Worm (Caenorhabditis elegans) whole organism, mixed stage, embryonic: ENCODE data around the gene sre-31.

Experiments used
- M03D4.4 ChIP-seq: sonication (generic microtip); optimal IDR thresholded peaks from 2 replicates; lab custom pipeline; 2017; ENCODE audit warnings: mild to moderate bottlenecking, missing genetic modification characterization, missing compliant biosample characterization
- bed-3 ChIP-seq: fragments of 200-800 bp; sonication (Bioruptor generic); optimal IDR thresholded peaks from 3 replicates; lab custom pipeline; 2018; ENCODE audit warnings: mild to moderate bottlenecking, missing genetic modification characterization, moderate library complexity, missing compliant biosample characterization
- blmp-1 ChIP-seq: fragments of 150-350 bp; optimal IDR thresholded peaks from 2 replicates; lab custom pipeline; 2014; ENCODE audit warnings: missing biosample characterization, missing genetic modification characterization
- ceh-39 ChIP-seq: fragments of 150-350 bp; optimal IDR thresholded peaks from 2 replicates; lab custom pipeline; 2014; ENCODE audit warnings: missing biosample characterization, missing genetic modification characterization
- ceh-43 ChIP-seq: fragments of 200-800 bp; sonication (Bioruptor generic); optimal IDR thresholded peaks from 2 replicates; lab custom pipeline; 2018; ENCODE audit warnings: mild to moderate bottlenecking, missing genetic modification characterization, moderate library complexity, missing compliant biosample characterization
- ceh-83 ChIP-seq: fragments of 200-800 bp; sonication (Bioruptor generic); optimal IDR thresholded peaks from 2 replicates; lab custom pipeline; 2018; ENCODE audit warnings: mild to moderate bottlenecking, missing genetic modification characterization, missing compliant biosample characterization
- ces-1 ChIP-seq: fragments of 150-350 bp; optimal IDR thresholded peaks from 2 replicates; lab custom pipeline; 2014; ENCODE audit warnings: missing biosample characterization, missing genetic modification reagents, missing genetic modification characterization
- cnd-1 ChIP-seq: fragments of 200-800 bp; sonication (Bioruptor generic); optimal IDR thresholded peaks from 2 replicates; lab custom pipeline; 2018; ENCODE audit warnings: mild to moderate bottlenecking, missing genetic modification characterization, missing compliant biosample characterization
- drap-1 ChIP-seq: fragments of 200-800 bp; sonication (Bioruptor generic); optimal IDR thresholded peaks from 3 replicates; lab custom pipeline; 2018; ENCODE audit warnings: mild to moderate bottlenecking, missing genetic modification characterization, missing compliant biosample characterization
- elt-1 ChIP-seq: sonication (generic microtip); optimal IDR thresholded peaks from 2 replicates; lab custom pipeline; 2017; ENCODE audit warnings: missing genetic modification characterization, mild to moderate bottlenecking, missing compliant biosample characterization, antibody characterized with exemption, moderate library complexity, borderline replicate concordance; ENCODE audit not compliant: insufficient read depth
- elt-3 ChIP-seq: fragments of 150-350 bp; optimal IDR thresholded peaks from 2 replicates; lab custom pipeline; 2014; ENCODE audit warnings: missing biosample characterization, missing genetic modification characterization
- flh-1 ChIP-seq: fragments of 200-800 bp; sonication (Bioruptor generic); optimal IDR thresholded peaks from 2 replicates; lab custom pipeline; 2018; ENCODE audit warnings: mild to moderate bottlenecking, missing genetic modification characterization, moderate library complexity, missing compliant biosample characterization
- ham-2 ChIP-seq: fragments of 200-800 bp; sonication (Bioruptor generic); optimal IDR thresholded peaks from 2 replicates; lab custom pipeline; 2018; ENCODE audit warnings: mild to moderate bottlenecking, missing genetic modification characterization, missing compliant biosample characterization
- hlh-1 ChIP-seq: fragments of 150-350 bp; optimal IDR thresholded peaks from 2 replicates; lab custom pipeline; 2014; ENCODE audit warnings: missing biosample characterization, missing genetic modification reagents, missing genetic modification characterization
- lin-13 ChIP-seq: fragments of 150-350 bp; optimal IDR thresholded peaks from 2 replicates; lab custom pipeline; 2014; ENCODE audit warnings: missing biosample characterization, missing genetic modification characterization
- lin-32 ChIP-seq: fragments of 200-800 bp; sonication (Bioruptor generic); optimal IDR thresholded peaks from 2 replicates; lab custom pipeline; 2018; ENCODE audit warnings: mild to moderate bottlenecking, missing genetic modification characterization, missing compliant biosample characterization
- mab-5 ChIP-seq: fragments of 150-350 bp; optimal IDR thresholded peaks from 2 replicates; lab custom pipeline; 2014; ENCODE audit warnings: missing biosample characterization, missing genetic modification characterization
- mep-1 ChIP-seq: fragments of 150-350 bp; optimal IDR thresholded peaks from 2 replicates; lab custom pipeline; 2017; ENCODE audit warnings: missing biosample characterization, missing genetic modification reagents, missing genetic modification characterization, inconsistent platforms
- mls-2 ChIP-seq: sonication (generic microtip); optimal IDR thresholded peaks from 2 replicates; lab custom pipeline; 2016; ENCODE audit warnings: mild to moderate bottlenecking, missing genetic modification characterization, moderate library complexity, missing compliant biosample characterization
- nhr-2 ChIP-seq: fragments of 150-350 bp; optimal IDR thresholded peaks from 2 replicates; lab custom pipeline; 2014; ENCODE audit warnings: missing biosample characterization, missing genetic modification characterization
- nhr-237 ChIP-seq: fragments of 150-350 bp; optimal IDR thresholded peaks from 2 replicates; lab custom pipeline; 2014; ENCODE audit warnings: missing biosample characterization, missing genetic modification characterization
- nhr-28 ChIP-seq: fragments of 150-350 bp; optimal IDR thresholded peaks from 2 replicates; lab custom pipeline; 2014; ENCODE audit warnings: missing biosample characterization, missing genetic modification characterization
- nhr-76 ChIP-seq: sonication (generic microtip); optimal IDR thresholded peaks from 2 replicates; lab custom pipeline; 2017; ENCODE audit warnings: missing biosample characterization, missing genetic modification characterization
- pha-4 ChIP-seq: fragments of 150-350 bp; optimal IDR thresholded peaks from 2 replicates; lab custom pipeline; 2018; ENCODE audit warnings: missing biosample characterization, missing genetic modification reagents, missing genetic modification characterization
- sem-2 ChIP-seq: fragments of 200-800 bp; sonication (Bioruptor generic); optimal IDR thresholded peaks from 2 replicates; lab custom pipeline; 2018; ENCODE audit warnings: mild to moderate bottlenecking, missing genetic modification characterization, missing compliant biosample characterization
- snpc-4 ChIP-seq: fragments of 150-350 bp; optimal IDR thresholded peaks from 2 replicates; lab custom pipeline; 2014; ENCODE audit warnings: missing biosample characterization, missing genetic modification characterization
- sptf-1 ChIP-seq: sonication (generic microtip); optimal IDR thresholded peaks from 2 replicates; lab custom pipeline; 2017; ENCODE audit warnings: mild to moderate bottlenecking, missing genetic modification characterization, moderate library complexity, missing compliant biosample characterization
- tbx-8 ChIP-seq: fragments of 200-800 bp; sonication (Bioruptor generic); optimal IDR thresholded peaks from 2 replicates; lab custom pipeline; 2018; ENCODE audit warnings: mild to moderate bottlenecking, missing genetic modification characterization, moderate library complexity, missing compliant biosample characterization
- unc-120 ChIP-seq: sonication (generic microtip); optimal IDR thresholded peaks from 2 replicates; lab custom pipeline; 2017; ENCODE audit warnings: missing genetic modification characterization, missing compliant biosample characterization; ENCODE audit not compliant: poor library complexity, severe bottlenecking
- unc-39 ChIP-seq: fragments of 150-350 bp; optimal IDR thresholded peaks from 2 replicates; lab custom pipeline; 2014; ENCODE audit warnings: missing biosample characterization, missing genetic modification characterization
- unc-62 ChIP-seq: fragments of 150-350 bp; optimal IDR thresholded peaks from 2 replicates; lab custom pipeline; 2014; ENCODE audit warnings: missing biosample characterization, missing genetic modification reagents, missing genetic modification characterization
- ztf-11 ChIP-seq: fragments of 150-350 bp; optimal IDR thresholded peaks from 2 replicates; lab custom pipeline; 2014; ENCODE audit warnings: missing biosample characterization, missing genetic modification characterization

The sre-31 gene

DNA sequence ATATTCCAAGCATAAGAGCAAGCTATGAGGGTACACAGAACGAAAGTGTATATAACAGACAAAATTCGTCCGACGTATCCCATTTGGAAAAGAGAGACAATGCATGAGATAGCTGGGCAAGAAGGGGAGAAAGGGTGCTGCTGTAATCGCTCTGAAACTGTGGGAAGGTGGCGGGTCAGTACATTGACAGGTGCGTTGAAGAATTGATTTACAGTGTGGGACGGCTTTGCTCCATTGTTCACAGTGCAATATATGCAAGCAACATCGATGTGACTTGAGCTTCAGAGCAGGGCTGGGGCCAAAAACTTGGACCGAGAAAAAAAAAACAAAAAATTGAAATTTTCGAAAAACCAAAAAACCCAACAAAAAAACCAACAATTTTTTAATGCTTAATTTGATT lies 1.5 kb upstream of the sre-31 start, which contains the start of gene F57G9.3:
Gene F57G9.3 (minus strand): TSS at position 101 of the 400 bp plus-strand sequence.
- TF ChIP-seq ces-1 (no peak), nhr-28 (tag; lab: Kevin White, UChicago) (no peak), M03D4.4 (tag; lab: Kevin White, UChicago) (no peak), unc-120 (tag; lab: Kevin White, UChicago) (no peak), snpc-4 (tag; lab: Kevin White, UChicago) (no peak), nhr-2 (tag; lab: Kevin White, UChicago) (no peak), cnd-1 (tag; lab: Kevin White, UChicago) (no peak), ceh-39 (tag; lab: Kevin White, UChicago) (no peak), mls-2 (tag; lab: Kevin White, UChicago) (no peak), ham-2 (GFP tag; lab: Kevin White, UChicago) (no peak), elt-3 (no peak), sptf-1 (tag; lab: Kevin White, UChicago) (no peak), mab-5 (no peak), tbx-8 (no peak), bed-3 (GFP tag; lab: Kevin White, UChicago) (no peak), nhr-237 (tag; lab: Kevin White, UChicago) (no peak)

DNA sequence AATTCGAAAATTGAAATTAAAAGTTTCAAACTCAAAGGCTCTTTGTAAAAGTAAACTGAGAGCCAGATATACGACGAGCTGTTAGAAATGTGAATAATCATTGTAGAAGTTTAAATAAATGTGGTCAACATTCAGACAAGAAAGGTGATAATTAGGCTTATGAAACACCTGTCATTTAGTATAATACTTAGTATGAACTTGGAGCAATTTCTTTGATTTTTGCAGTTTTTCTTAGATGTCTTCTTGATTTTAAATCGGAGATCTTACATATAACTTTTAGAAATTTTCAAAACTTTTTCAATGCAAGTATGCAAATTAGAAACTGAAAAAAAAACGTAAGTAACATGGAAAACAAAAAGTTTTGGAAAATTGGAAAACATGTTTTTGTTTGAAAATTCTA lies 2.2 kb downstream of the sre-31 start, which contains the start of gene sre-30:
Gene sre-30 (minus strand): TSS at position 101 of the 400 bp plus-strand sequence.
- TF ChIP-seq hlh-1 (tag; lab: Kevin White, UChicago) (no peak), ztf-11 (no peak), mab-5 (no peak), M03D4.4 (tag; lab: Kevin White, UChicago) (no peak), sptf-1 (tag; lab: Kevin White, UChicago) (no peak), lin-13 (no peak), unc-62 (GFP tag; lab: Kevin White, UChicago) (no peak), pha-4 (tag; lab: Kevin White, UChicago) (no peak), flh-1 (GFP tag; lab: Kevin White, UChicago) (no peak), drap-1 (GFP tag; lab: Kevin White, UChicago) (no peak), nhr-2 (tag; lab: Kevin White, UChicago) (no peak)

DNA sequence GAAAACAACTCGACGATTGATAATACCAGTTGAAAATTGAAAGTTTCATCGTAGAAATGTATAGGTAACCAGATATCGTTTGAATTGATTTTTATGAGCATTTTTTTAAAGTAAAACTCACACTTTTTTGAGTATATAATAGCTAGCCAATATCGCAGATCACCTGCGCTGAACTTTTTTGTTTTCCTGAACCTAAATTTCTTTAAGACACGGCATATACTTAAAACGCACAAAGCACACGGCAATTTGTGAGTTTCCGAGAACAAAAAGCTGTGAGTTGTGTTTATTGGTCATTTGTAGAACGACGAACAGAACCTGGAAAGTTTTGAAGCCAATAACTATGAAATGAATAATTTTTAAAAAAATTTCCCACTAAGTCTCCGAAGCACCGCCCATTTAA lies 6.8 kb downstream of the sre-31 start, which contains the start of gene sre-29:
Gene sre-29 (minus strand): TSS at position 101 of the 400 bp plus-strand sequence.
- no peak for TF ChIP-seq ceh-43 (GFP tag; lab: Kevin White, UChicago)
- TF ChIP-seq mep-1 (tag; lab: Kevin White, UChicago), result no peak
- no peak for TF ChIP-seq sem-2
- TF ChIP-seq tbx-8, result no peak
- no peak for TF ChIP-seq lin-13
- no peak for TF ChIP-seq elt-1
- no peak for TF ChIP-seq nhr-237 (tag; lab: Kevin White, UChicago)
- TF ChIP-seq pha-4 (tag; lab: Kevin White, UChicago), result no peak
- no peak for TF ChIP-seq unc-62 (GFP tag; lab: Kevin White, UChicago)
- no peak for TF ChIP-seq ceh-39 (tag; lab: Kevin White, UChicago)
- no peak for TF ChIP-seq mab-5
- TF ChIP-seq lin-32 (GFP tag; lab: Kevin White, UChicago), result no peak
- TF ChIP-seq drap-1 (GFP tag; lab: Kevin White, UChicago), result no peak
- no peak for TF ChIP-seq ham-2 (GFP tag; lab: Kevin White, UChicago)
- no peak for TF ChIP-seq snpc-4 (tag; lab: Kevin White, UChicago)

DNA sequence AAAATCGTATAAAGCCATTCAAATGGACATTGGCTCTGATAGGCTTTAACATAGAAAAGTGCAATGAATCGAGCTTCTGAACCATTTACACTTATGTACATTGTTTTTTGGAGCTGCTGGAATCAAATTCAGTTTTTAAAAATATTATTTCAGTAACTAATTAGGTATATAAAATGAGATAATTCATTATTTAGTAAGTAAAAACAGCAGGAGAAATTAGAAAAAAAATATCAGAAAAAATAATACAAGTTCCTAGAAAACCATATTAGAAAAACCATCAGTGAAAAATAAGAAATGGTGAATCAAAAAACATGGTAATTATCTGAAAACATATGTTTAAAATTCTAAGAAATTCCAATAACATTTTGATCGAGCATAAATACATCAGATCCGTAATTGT lies 11.0 kb downstream of the sre-31 start, which contains the start of gene F57G9.7:
Gene F57G9.7 (minus strand): TSS at position 101 of the 400 bp plus-strand sequence.
- TF ChIP-seq pha-4 (tag; lab: Kevin White, UChicago) (no peak), flh-1 (GFP tag; lab: Kevin White, UChicago) (no peak), hlh-1 (tag; lab: Kevin White, UChicago) (no peak), nhr-237 (tag; lab: Kevin White, UChicago) (no peak), ceh-83 (GFP tag; lab: Kevin White, UChicago) (no peak), lin-32 (GFP tag; lab: Kevin White, UChicago) (no peak), unc-62 (GFP tag; lab: Kevin White, UChicago) (no peak)
- TF ChIP-seq, all 35 proteins: peak for 0

DNA sequence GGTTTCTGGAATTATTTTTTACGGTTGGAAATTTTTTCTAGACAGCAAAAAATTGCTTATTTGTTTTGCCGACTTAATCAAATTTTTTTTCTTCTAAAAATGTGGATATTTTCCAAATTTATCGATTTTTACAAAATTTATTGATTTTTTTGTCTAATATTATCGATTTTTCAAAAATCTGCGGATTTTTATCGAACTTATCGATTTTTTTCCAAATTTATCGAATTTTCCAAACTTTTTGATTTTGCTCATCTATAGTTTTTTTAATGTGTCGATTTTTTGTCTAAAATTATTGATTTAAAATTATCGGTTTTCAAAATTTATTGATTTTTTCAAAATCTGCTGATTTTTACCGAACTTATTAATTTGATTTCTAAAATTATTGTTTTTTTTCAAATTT lies 14.5 kb downstream of the sre-31 start:
- no peak for TF ChIP-seq ceh-83 (GFP tag; lab: Kevin White, UChicago)
- TF ChIP-seq mab-5, result no peak
- TF ChIP-seq sem-2, result no peak
- TF ChIP-seq nhr-2 (tag; lab: Kevin White, UChicago), result no peak
- TF ChIP-seq drap-1 (GFP tag; lab: Kevin White, UChicago), result no peak
- no peak for TF ChIP-seq cnd-1 (tag; lab: Kevin White, UChicago)
- no peak for TF ChIP-seq blmp-1 (tag; lab: Kevin White, UChicago)
- TF ChIP-seq unc-39 (tag; lab: Kevin White, UChicago), result no peak
- TF ChIP-seq nhr-76 (tag; lab: Kevin White, UChicago), result no peak
- TF ChIP-seq, all 35 proteins: peak for 0
